Worm (Caenorhabditis elegans) whole organism, late embryonic: ENCODE results near the gene ZK121.2.

Experiments used
- C38D4.7 ChIP-seq: fragments of 200-800 bp; sonication (Bioruptor generic); optimal IDR thresholded peaks from 2 replicates; lab custom pipeline; 2018; ENCODE audit warnings: mild to moderate bottlenecking, missing genetic modification characterization, moderate library complexity, missing compliant biosample characterization
- F13H6.1 ChIP-seq: sonication (generic microtip); optimal IDR thresholded peaks from 2 replicates; lab custom pipeline; 2016; ENCODE audit warnings: missing genetic modification characterization, missing compliant biosample characterization
- Y22D7AL.16 ChIP-seq: sonication (generic microtip); optimal IDR thresholded peaks from 2 replicates; lab custom pipeline; 2016; ENCODE audit warnings: missing genetic modification characterization, missing compliant biosample characterization
- ahr-1 ChIP-seq: sonication (generic microtip); optimal IDR thresholded peaks from 2 replicates; lab custom pipeline; 2016; ENCODE audit warnings: missing genetic modification characterization, missing compliant biosample characterization
- ama-1 ChIP-seq: fragments of 150-350 bp; optimal IDR thresholded peaks from 2 replicates; lab custom pipeline; 2014
- ceh-2 ChIP-seq: sonication (generic microtip); optimal IDR thresholded peaks from 2 replicates; lab custom pipeline; 2016; ENCODE audit warnings: missing genotype, missing genetic modification characterization, missing compliant biosample characterization
- ceh-22 ChIP-seq: sonication (generic microtip); optimal IDR thresholded peaks from 2 replicates; lab custom pipeline; 2017; ENCODE audit warnings: missing biosample characterization, missing genetic modification characterization
- ceh-24 ChIP-seq: sonication (generic microtip); optimal IDR thresholded peaks from 2 replicates; lab custom pipeline; 2016; ENCODE audit warnings: mild to moderate bottlenecking, missing genetic modification characterization, missing compliant biosample characterization
- ceh-34 ChIP-seq: sonication (generic microtip); optimal IDR thresholded peaks from 2 replicates; lab custom pipeline; 2016; ENCODE audit warnings: mild to moderate bottlenecking, missing genetic modification characterization, missing compliant biosample characterization
- ceh-48 ChIP-seq: sonication (generic microtip); optimal IDR thresholded peaks from 2 replicates; lab custom pipeline; 2016; ENCODE audit warnings: missing genetic modification characterization, inconsistent platforms, missing compliant biosample characterization
- ceh-6 ChIP-seq: fragments of 200-800 bp; sonication (Bioruptor generic); optimal IDR thresholded peaks from 2 replicates; lab custom pipeline; 2018; ENCODE audit warnings: mild to moderate bottlenecking, missing genetic modification characterization, missing compliant biosample characterization
- ceh-9 ChIP-seq: sonication (generic microtip); optimal IDR thresholded peaks from 2 replicates; lab custom pipeline; 2016; ENCODE audit warnings: mild to moderate bottlenecking, missing genetic modification characterization, inconsistent platforms, missing compliant biosample characterization
- che-1 ChIP-seq: sonication (generic microtip); optimal IDR thresholded peaks from 2 replicates; lab custom pipeline; 2016; ENCODE audit warnings: mild to moderate bottlenecking, missing genetic modification characterization, missing compliant biosample characterization
- dve-1 ChIP-seq: sonication (generic microtip); optimal IDR thresholded peaks from 2 replicates; lab custom pipeline; 2017; ENCODE audit warnings: antibody characterized with exemption, mild to moderate bottlenecking, missing genetic modification characterization, missing compliant biosample characterization
- ets-4 ChIP-seq: sonication (generic microtip); optimal IDR thresholded peaks from 2 replicates; lab custom pipeline; 2016; ENCODE audit warnings: missing genetic modification characterization, missing compliant biosample characterization
- eyg-1 ChIP-seq: sonication (generic microtip); optimal IDR thresholded peaks from 2 replicates; lab custom pipeline; 2016; ENCODE audit warnings: missing genotype, missing genetic modification characterization, missing compliant biosample characterization
- fkh-6 ChIP-seq: sonication (generic microtip); optimal IDR thresholded peaks from 2 replicates; lab custom pipeline; 2016; ENCODE audit warnings: missing genetic modification characterization, missing compliant biosample characterization
- gmeb-2 ChIP-seq: sonication (generic microtip); optimal IDR thresholded peaks from 2 replicates; lab custom pipeline; 2016; ENCODE audit warnings: missing genetic modification characterization, inconsistent platforms, missing compliant biosample characterization
- hlh-30 ChIP-seq: sonication (generic microtip); optimal IDR thresholded peaks from 2 replicates; lab custom pipeline; 2017; ENCODE audit warnings: antibody characterized with exemption, missing genetic modification characterization, missing compliant biosample characterization; ENCODE audit not compliant: insufficient read depth
- hlh-6 ChIP-seq: sonication (generic microtip); optimal IDR thresholded peaks from 2 replicates; lab custom pipeline; 2016; ENCODE audit warnings: missing genotype, missing genetic modification characterization, missing compliant biosample characterization
- hlh-8 ChIP-seq: sonication (generic microtip); optimal IDR thresholded peaks from 2 replicates; lab custom pipeline; 2016; ENCODE audit warnings: missing genotype, missing genetic modification characterization, missing compliant biosample characterization
- lim-6 ChIP-seq: sonication (generic microtip); optimal IDR thresholded peaks from 2 replicates; lab custom pipeline; 2016; ENCODE audit warnings: missing genetic modification characterization, missing compliant biosample characterization
- npax-4 ChIP-seq: sonication (generic microtip); optimal IDR thresholded peaks from 2 replicates; lab custom pipeline; 2016; ENCODE audit warnings: missing genetic modification characterization, missing compliant biosample characterization
- odd-2 ChIP-seq: sonication (generic microtip); optimal IDR thresholded peaks from 2 replicates; lab custom pipeline; 2017; ENCODE audit warnings: antibody characterized with exemption, mild to moderate bottlenecking, missing genetic modification characterization, missing compliant biosample characterization
- pag-3 ChIP-seq: sonication (generic microtip); optimal IDR thresholded peaks from 2 replicates; lab custom pipeline; 2016; ENCODE audit warnings: missing compliant biosample characterization, missing genetic modification characterization, borderline replicate concordance
- pat-9 ChIP-seq: fragments of 200-800 bp; sonication (Bioruptor generic); optimal IDR thresholded peaks from 2 replicates; lab custom pipeline; 2018; ENCODE audit warnings: mild to moderate bottlenecking, missing genetic modification characterization, moderate library complexity, missing compliant biosample characterization
- pax-1 ChIP-seq: fragments of 150-350 bp; optimal IDR thresholded peaks from 2 replicates; lab custom pipeline; 2014; ENCODE audit warnings: missing biosample characterization, missing genetic modification characterization
- pha-2 ChIP-seq: sonication (generic microtip); optimal IDR thresholded peaks from 2 replicates; lab custom pipeline; 2017; ENCODE audit warnings: mild to moderate bottlenecking, missing genetic modification characterization, missing compliant biosample characterization
- ref-2 ChIP-seq: sonication (generic microtip); optimal IDR thresholded peaks from 2 replicates; lab custom pipeline; 2016; ENCODE audit warnings: missing genetic modification characterization, missing compliant biosample characterization
- rnt-1 ChIP-seq: sonication (generic microtip); optimal IDR thresholded peaks from 2 replicates; lab custom pipeline; 2016; ENCODE audit warnings: missing genetic modification characterization, missing compliant biosample characterization
- sdc-2 ChIP-seq: sonication (generic microtip); optimal IDR thresholded peaks from 2 replicates; lab custom pipeline; 2016; ENCODE audit warnings: missing genotype, missing genetic modification characterization, missing compliant biosample characterization
- sox-2 ChIP-seq: fragments of 200-800 bp; sonication (Bioruptor generic); IDR thresholded peaks from 2 replicates; pipeline ENCODE4 v1.3.6; 2022; ENCODE audit warnings: missing genetic modification reagents, missing genetic modification characterization, missing compliant biosample characterization
- syd-9 ChIP-seq: sonication (generic microtip); optimal IDR thresholded peaks from 2 replicates; lab custom pipeline; 2016; ENCODE audit warnings: mild to moderate bottlenecking, missing genetic modification characterization, moderate library complexity, missing compliant biosample characterization
- tbx-2 ChIP-seq: sonication (generic microtip); optimal IDR thresholded peaks from 2 replicates; lab custom pipeline; 2016; ENCODE audit warnings: missing genetic modification characterization, missing compliant biosample characterization
- ttx-3 ChIP-seq: sonication (generic microtip); optimal IDR thresholded peaks from 2 replicates; lab custom pipeline; 2016; ENCODE audit warnings: missing genetic modification reagents, missing genetic modification characterization, missing compliant biosample characterization
- unc-3 ChIP-seq, 2 experiments: fragments of 200-800 bp in 1 of 2; sonication (Bioruptor generic) in 1 of 2; sonication (generic microtip) in 1 of 2; conservative IDR thresholded peaks in 1 of 2; optimal IDR thresholded peaks in 1 of 2; 2 replicates each; pipeline versions ENCODE4 v1.3.6 to Lab custom; 2016 to 2022; ENCODE audit warnings: missing compliant biosample characterization in 2 of 2, missing genetic modification characterization in 2 of 2, missing genetic modification reagents in 1 of 2
- unc-42 ChIP-seq: sonication (generic microtip); optimal IDR thresholded peaks from 2 replicates; lab custom pipeline; 2016; ENCODE audit warnings: missing genotype, missing genetic modification characterization, missing compliant biosample characterization
- unc-55 ChIP-seq: sonication (generic microtip); optimal IDR thresholded peaks from 2 replicates; lab custom pipeline; 2017; ENCODE audit warnings: missing biosample characterization, missing genetic modification reagents, missing genetic modification characterization
- unc-86 ChIP-seq: sonication (generic microtip); optimal IDR thresholded peaks from 2 replicates; lab custom pipeline; 2016; ENCODE audit warnings: missing genetic modification characterization, missing compliant biosample characterization
- ztf-16 ChIP-seq: sonication (generic microtip); optimal IDR thresholded peaks from 2 replicates; lab custom pipeline; 2017; ENCODE audit warnings: missing genetic modification characterization, missing compliant biosample characterization

Gene ZK121.2

DNA sequence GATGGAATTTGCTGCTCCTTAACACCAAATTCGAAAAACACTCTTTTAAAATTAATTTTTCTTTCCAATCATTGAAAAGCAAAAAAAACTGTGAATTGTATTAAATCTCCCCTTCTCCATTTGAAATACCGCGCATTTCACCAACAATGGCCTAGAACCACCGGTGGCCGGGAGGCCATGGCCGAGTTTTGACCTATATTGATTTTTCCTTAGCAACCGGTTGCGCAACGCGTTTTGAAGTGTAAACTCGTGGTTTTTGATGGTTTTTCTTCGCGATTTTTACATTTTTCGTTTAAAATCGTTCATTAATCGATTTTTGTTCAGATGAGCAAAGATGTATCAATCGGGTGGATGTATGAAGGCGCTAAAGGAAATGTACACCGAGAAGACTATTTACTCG lies 33.2 kb upstream of the ZK121.2 start, which contains the start of gene mog-3 (continued):
- TF ChIP-seq hlh-6 (tag; lab: Kevin White, UChicago) (peak; percentile 44), Y22D7AL.16 (tag; lab: Kevin White, UChicago) (no peak), unc-86 (peak; percentile 17), ahr-1 (tag; lab: Kevin White, UChicago) (peak; percentile 3), hlh-30 (tag; lab: Kevin White, UChicago) (peak; percentile 12), ama-1 (lab: Kevin White, UChicago) (no peak), rnt-1 (tag; lab: Kevin White, UChicago) (peak; percentile 87), F13H6.1 (tag; lab: Kevin White, UChicago) (peak; percentile 59), gmeb-2 (tag; lab: Kevin White, UChicago) (peak; percentile 9), ets-4 (tag; lab: Kevin White, UChicago) (peak; percentile 100), ceh-9 (tag; lab: Kevin White, UChicago) (no peak), pha-2 (tag; lab: Kevin White, UChicago) (no peak)

DNA sequence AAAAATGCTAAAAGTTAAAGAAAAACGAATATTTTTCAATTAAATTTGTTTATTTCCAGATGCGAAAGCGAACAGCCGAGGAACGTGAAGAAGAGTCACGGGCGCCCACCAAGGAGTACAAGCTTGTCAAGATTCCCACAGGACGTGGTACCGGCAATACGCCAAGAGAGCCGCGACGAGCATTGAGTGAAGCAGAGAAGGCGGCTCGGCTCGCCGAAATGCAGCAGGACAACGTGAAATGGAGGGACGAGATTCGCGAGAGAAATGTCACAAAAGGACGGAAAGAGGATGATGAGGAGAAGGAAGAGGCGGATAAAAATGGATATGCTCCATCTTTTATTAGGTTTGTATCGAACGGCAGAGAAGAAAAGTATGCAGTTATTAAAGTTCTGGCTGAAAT lies 31.1 kb upstream of the ZK121.2 start:
- TF ChIP-seq ceh-34 (tag; lab: Kevin White, UChicago) (no peak), rnt-1 (tag; lab: Kevin White, UChicago) (no peak), hlh-30 (tag; lab: Kevin White, UChicago) (no peak), ceh-22 (tag; lab: Kevin White, UChicago) (no peak), ceh-6 (GFP tag; lab: Kevin White, UChicago) (no peak)

DNA sequence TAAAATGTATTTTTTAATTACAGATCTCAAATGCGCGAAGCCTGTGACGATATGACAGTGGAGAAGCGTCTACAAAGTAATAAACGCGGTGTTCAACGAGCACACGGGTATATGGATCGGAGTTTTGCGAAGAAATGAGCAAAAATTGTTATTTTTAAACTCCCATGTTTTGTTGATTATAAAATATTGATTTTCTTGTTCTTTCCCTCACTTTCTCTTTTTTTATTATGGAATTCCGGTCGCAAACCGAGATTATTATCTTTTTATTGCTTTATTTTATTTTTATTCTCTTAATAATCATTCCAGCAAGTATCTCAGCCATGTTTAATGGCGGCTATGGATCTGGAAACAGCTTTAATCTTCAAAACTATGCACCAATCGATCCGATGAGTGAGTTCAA lies 30.5 kb upstream of the ZK121.2 start, which contains the start of gene pqe-1:
Gene pqe-1, plus strand, starts transcription at position 301 of the 400 bp plus-strand sequence.
- TF ChIP-seq ztf-16 (tag; lab: Kevin White, UChicago): no peak
- no peak for TF ChIP-seq fkh-6 (tag; lab: Kevin White, UChicago)
- TF ChIP-seq syd-9 (tag; lab: Kevin White, UChicago): no peak
- TF ChIP-seq eyg-1 (tag; lab: Kevin White, UChicago): no peak
- no peak for TF ChIP-seq ref-2 (tag; lab: Kevin White, UChicago)
- TF ChIP-seq ahr-1 (tag; lab: Kevin White, UChicago): no peak
- no peak for TF ChIP-seq gmeb-2 (tag; lab: Kevin White, UChicago)
- TF ChIP-seq, all 69 proteins: peak for 0

DNA sequence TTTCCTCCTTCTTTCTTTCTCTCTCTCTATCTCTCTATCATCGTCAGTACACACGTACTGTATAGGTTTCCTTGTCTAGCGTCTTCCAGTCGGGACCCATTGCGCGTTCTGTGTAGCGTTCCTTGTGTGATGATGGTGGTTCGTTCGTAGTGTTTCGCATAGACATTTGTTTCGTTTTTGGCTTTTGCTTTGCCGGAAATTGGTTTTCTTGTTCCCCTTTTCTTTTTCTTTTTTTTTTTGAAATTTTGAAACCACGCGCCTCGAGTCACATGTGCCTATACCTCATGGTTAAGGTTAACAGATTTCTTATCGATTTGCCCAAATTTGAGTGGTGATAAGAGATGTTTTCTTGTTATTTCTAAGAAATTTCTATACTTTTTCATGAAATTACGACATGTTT lies 22.9 kb upstream of the ZK121.2 start:
- no peak for TF ChIP-seq npax-4 (tag; lab: Kevin White, UChicago)
- no peak for TF ChIP-seq pha-2 (tag; lab: Kevin White, UChicago)
- no peak for TF ChIP-seq sdc-2 (tag; lab: Kevin White, UChicago)
- no peak for TF ChIP-seq ceh-48
- no peak for TF ChIP-seq odd-2
- TF ChIP-seq pat-9: no peak
- no peak for TF ChIP-seq pax-1 (tag; lab: Kevin White, UChicago)
- no peak for TF ChIP-seq ahr-1 (tag; lab: Kevin White, UChicago)
- TF ChIP-seq rnt-1 (tag; lab: Kevin White, UChicago): no peak
- TF ChIP-seq sox-2 (GFP tag; lab: Robert Waterston, UW): no peak

DNA sequence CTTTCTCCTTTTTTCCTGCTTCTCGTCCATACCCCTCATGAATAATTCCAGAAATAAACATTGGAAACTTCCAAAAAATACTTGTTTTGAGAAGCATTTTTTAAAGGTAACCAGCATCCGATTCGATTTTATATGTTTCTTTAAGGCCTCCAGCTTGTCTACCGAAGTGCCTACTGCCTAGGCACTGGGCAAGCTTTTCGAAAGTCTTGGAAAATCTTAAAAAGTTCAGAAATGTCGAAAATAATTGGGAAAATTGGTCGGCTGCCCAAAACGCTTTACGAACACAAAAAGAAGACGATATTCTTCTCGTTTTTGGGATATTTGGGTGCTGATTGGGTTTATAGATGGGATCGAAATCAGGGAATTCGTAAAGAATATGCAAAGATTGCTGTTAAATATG lies 19.8 kb upstream of the ZK121.2 start, which contains the start of gene F52C9.3:
Gene F52C9.3, plus strand, starts transcription at position 225 of the 400 bp plus-strand sequence.
- TF ChIP-seq unc-42 (tag; lab: Kevin White, UChicago): no peak

DNA sequence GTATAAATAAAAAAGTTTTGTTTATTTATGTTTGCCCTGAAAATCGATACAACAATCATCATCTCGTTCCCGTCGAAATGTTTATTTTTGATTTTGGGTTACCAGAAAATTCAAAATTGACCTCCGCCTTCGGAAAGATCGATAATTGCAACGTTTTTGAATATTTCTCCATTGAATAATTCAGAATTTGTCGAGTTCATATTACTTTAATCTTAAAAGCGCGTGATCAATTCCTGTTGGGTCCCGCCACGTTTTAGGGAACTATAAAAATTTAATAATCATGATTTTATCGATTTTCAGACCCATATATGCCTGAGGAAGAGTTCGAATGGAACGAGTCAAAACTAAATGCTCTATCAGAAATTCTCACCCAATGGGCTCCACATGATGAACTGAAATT lies 15.2 kb upstream of the ZK121.2 start, which contains the start of gene sorf-2:
Gene sorf-2, plus strand, starts transcription at position 301 of the 400 bp plus-strand sequence.
- TF ChIP-seq pag-3 (tag; lab: Kevin White, UChicago): no peak
- no peak for TF ChIP-seq ceh-22 (tag; lab: Kevin White, UChicago)
- TF ChIP-seq che-1: no peak
- TF ChIP-seq dve-1 (tag; lab: Kevin White, UChicago): no peak
- no peak for TF ChIP-seq lim-6 (tag; lab: Kevin White, UChicago)
- TF ChIP-seq unc-3 (GFP tag; conservative IDR thresholded peaks at IDR 0.05; lab: Robert Waterston, UW): no peak
- TF ChIP-seq unc-3 (tag; optimal IDR thresholded peaks at IDR 0.05; lab: Kevin White, UChicago): no peak
- TF ChIP-seq ttx-3 (tag; lab: Kevin White, UChicago): no peak
- no peak for TF ChIP-seq C38D4.7 (GFP tag; lab: Kevin White, UChicago)
- no peak for TF ChIP-seq ceh-2
- no peak for TF ChIP-seq gmeb-2 (tag; lab: Kevin White, UChicago)
- no peak for TF ChIP-seq tbx-2 (tag; lab: Kevin White, UChicago)
- no peak for TF ChIP-seq ceh-24 (tag; lab: Kevin White, UChicago)
- TF ChIP-seq hlh-8 (tag; lab: Kevin White, UChicago): no peak
- TF ChIP-seq unc-55 (GFP tag; lab: Kevin White, UChicago): no peak
